Fruit fly (Drosophila melanogaster): ENCODE results near the gene CG9286.

- no peak for TF ChIP-seq kay (GFP tag; ENCODE audit: borderline replicate concordance)
- no peak for TF ChIP-seq CG7101 (tag; optimal IDR thresholded peaks at IDR 0.05)
- no peak for TF ChIP-seq Crg-1 (GFP tag; optimal IDR thresholded peaks at IDR 0.05)
- no peak for TF ChIP-seq CG1620 (GFP tag; optimal IDR thresholded peaks at IDR 0.05)
- TF ChIP-seq cnc (optimal IDR thresholded peaks at IDR 0.05): no peak
- TF ChIP-seq CG5204 (GFP tag; optimal IDR thresholded peaks at IDR 0.05): no peak
- no peak for TF ChIP-seq CG12768 (GFP tag; optimal IDR thresholded peaks at IDR 0.05)
- TF ChIP-seq CG7045 (GFP tag; optimal IDR thresholded peaks at IDR 0.05): no peak
- TF ChIP-seq pad (GFP tag; optimal IDR thresholded peaks at IDR 0.05): no peak
- no peak for TF ChIP-seq tj (GFP tag; optimal IDR thresholded peaks at IDR 0.05)
- no peak for TF ChIP-seq CG14711 (tag; optimal IDR thresholded peaks at IDR 0.05)
- TF ChIP-seq Hr96 (GFP tag; optimal IDR thresholded peaks at IDR 0.05): no peak
- no peak for TF ChIP-seq bab1 (GFP tag; optimal IDR thresholded peaks at IDR 0.05)
Measured at dm6 chr3R:13806710-13807093, 25.9 kb downstream of the CG9286 start.
